Fruit fly (Drosophila melanogaster) whole organism, embryonic: ENCODE results near the gene sick.

ENCODE experiments used
- B-H2 ChIP-seq: fragments of 200-800 bp; sonication (Bioruptor generic); optimal IDR thresholded peaks from 2 replicates; lab custom pipeline; 2018; ENCODE audit warnings: missing biosample characterization, mild to moderate bottlenecking, missing genetic modification characterization
- C15 ChIP-seq: fragments of 200-800 bp; sonication (Bioruptor generic); IDR thresholded peaks from 3 replicates; pipeline ENCODE4 v1.3.6; 2022; ENCODE audit warnings: missing biosample characterization, missing genetic modification characterization
- CG10267 ChIP-seq: fragments of 200-800 bp; sonication (Bioruptor generic); optimal IDR thresholded peaks from 2 replicates; lab custom pipeline; 2018; ENCODE audit warnings: missing biosample characterization, mild to moderate bottlenecking, missing genetic modification characterization, moderate library complexity
- CG10321 ChIP-seq: fragments of 200-800 bp; sonication (Bioruptor generic); IDR thresholded peaks from 2 replicates; pipeline ENCODE4 v1.3.6; 2022; ENCODE audit warnings: missing biosample characterization, missing genetic modification characterization
- CG11085 ChIP-seq: fragments of 200-800 bp; sonication (Bioruptor generic); IDR thresholded peaks from 2 replicates; pipeline ENCODE4 v1.3.6; 2022; ENCODE audit warnings: missing biosample characterization, missing genetic modification characterization
- CG11696 ChIP-seq: fragments of 200-800 bp; sonication (Bioruptor generic); IDR thresholded peaks from 2 replicates; pipeline ENCODE4 v1.3.6; 2022; ENCODE audit warnings: missing biosample characterization, missing genetic modification characterization
- CG12071 ChIP-seq: fragments of 200-800 bp; sonication (Bioruptor generic); optimal IDR thresholded peaks from 3 replicates; lab custom pipeline; 2018; ENCODE audit warnings: missing biosample characterization, mild to moderate bottlenecking, missing genetic modification characterization
- CG12104 ChIP-seq: fragments of 200-800 bp; sonication (Bioruptor generic); optimal IDR thresholded peaks from 3 replicates; lab custom pipeline; 2016; ENCODE audit warnings: missing biosample characterization, missing genetic modification characterization
- CG12155 ChIP-seq: fragments of 200-800 bp; sonication (Bioruptor generic); optimal IDR thresholded peaks from 3 replicates; lab custom pipeline; 2016; ENCODE audit warnings: missing biosample characterization, missing genetic modification characterization
- CG1603 ChIP-seq: fragments of 200-800 bp; sonication (Bioruptor generic); optimal IDR thresholded peaks from 2 replicates; lab custom pipeline; 2019; ENCODE audit warnings: missing biosample characterization, mild to moderate bottlenecking, missing genetic modification characterization, moderate library complexity
- CG17186 ChIP-seq: fragments of 200-800 bp; sonication (Bioruptor generic); optimal IDR thresholded peaks from 3 replicates; lab custom pipeline; 2017; ENCODE audit warnings: missing biosample characterization, missing genetic modification reagents, missing genetic modification characterization
- CG17802 ChIP-seq: fragments of 200-800 bp; sonication (Bioruptor generic); optimal IDR thresholded peaks from 2 replicates; lab custom pipeline; 2018; ENCODE audit warnings: missing biosample characterization, mild to moderate bottlenecking, missing genetic modification characterization, moderate library complexity
- CG1792 ChIP-seq: fragments of 200-800 bp; sonication (Bioruptor generic); optimal IDR thresholded peaks from 2 replicates; lab custom pipeline; 2016; ENCODE audit warnings: missing biosample characterization, missing genetic modification characterization
- CG18262 ChIP-seq: fragments of 200-800 bp; optimal IDR thresholded peaks from 3 replicates; lab custom pipeline; 2019; ENCODE audit warnings: missing biosample characterization, mild to moderate bottlenecking, missing genetic modification characterization, moderate library complexity
- CG18619 ChIP-seq: fragments of 200-800 bp; sonication (Bioruptor generic); optimal IDR thresholded peaks from 3 replicates; lab custom pipeline; 2017; ENCODE audit warnings: missing biosample characterization, mild to moderate bottlenecking, missing genetic modification characterization
- CG31224 ChIP-seq: fragments of 200-800 bp; sonication (Bioruptor generic); IDR thresholded peaks from 2 replicates; pipeline ENCODE4 v1.3.6; 2022; ENCODE audit warnings: missing biosample characterization, missing genetic modification characterization
- CG32767 ChIP-seq: fragments of 200-800 bp; sonication (Bioruptor generic); IDR thresholded peaks from 2 replicates; pipeline ENCODE4 v1.3.6; 2022; ENCODE audit warnings: missing biosample characterization, missing genetic modification characterization
- CG4404 ChIP-seq: fragments of 200-800 bp; sonication (Bioruptor generic); IDR thresholded peaks from 2 replicates; pipeline ENCODE4 v1.3.6; 2022; ENCODE audit warnings: missing biosample characterization, missing genetic modification characterization
- CG6683 ChIP-seq: fragments of 200-800 bp; sonication (Bioruptor generic); optimal IDR thresholded peaks from 2 replicates; lab custom pipeline; 2017; ENCODE audit warnings: missing biosample characterization, mild to moderate bottlenecking, missing genetic modification characterization, missing genetic modification reagents
- CG7271 ChIP-seq: fragments of 200-800 bp; sonication (Bioruptor generic); optimal IDR thresholded peaks from 2 replicates; lab custom pipeline; 2018; ENCODE audit warnings: missing biosample characterization, mild to moderate bottlenecking, missing genetic modification characterization, moderate library complexity
- CG9437 ChIP-seq: fragments of 200-800 bp; sonication (Bioruptor generic); optimal IDR thresholded peaks from 2 replicates; lab custom pipeline; 2018; ENCODE audit warnings: missing biosample characterization, mild to moderate bottlenecking, missing genetic modification characterization
- CG9797 ChIP-seq: fragments of 200-800 bp; sonication (Bioruptor generic); optimal IDR thresholded peaks from 3 replicates; lab custom pipeline; 2018; ENCODE audit warnings: missing biosample characterization, mild to moderate bottlenecking, missing genetic modification characterization
- Camta ChIP-seq: fragments of 200-800 bp; sonication (Bioruptor generic); optimal IDR thresholded peaks from 2 replicates; lab custom pipeline; 2016; ENCODE audit warnings: missing biosample characterization, missing genetic modification characterization
- Chrac-16 ChIP-seq: fragments of 200-800 bp; sonication (Bioruptor generic); optimal IDR thresholded peaks from 3 replicates; lab custom pipeline; 2016; ENCODE audit warnings: missing biosample characterization, missing genetic modification characterization
- Doc3 ChIP-seq: fragments of 200-800 bp; sonication (Bioruptor generic); IDR thresholded peaks from 3 replicates; pipeline ENCODE4 v1.3.6; 2022; ENCODE audit warnings: missing biosample characterization, missing genetic modification characterization; ENCODE audit not compliant: partially characterized antibody
- Dref ChIP-seq: fragments of 200-800 bp; sonication (Bioruptor generic); IDR thresholded peaks from 2 replicates; pipeline ENCODE4 v1.3.6; 2022; ENCODE audit warnings: missing biosample characterization, missing genetic modification characterization
- Fer1 ChIP-seq: fragments of 200-800 bp; sonication (Bioruptor generic); optimal IDR thresholded peaks from 2 replicates; lab custom pipeline; 2017; ENCODE audit warnings: missing biosample characterization, mild to moderate bottlenecking, missing genetic modification characterization
- Fer3 ChIP-seq: fragments of 200-800 bp; sonication (Bioruptor generic); optimal IDR thresholded peaks from 2 replicates; lab custom pipeline; 2018; ENCODE audit warnings: missing biosample characterization, mild to moderate bottlenecking, missing genetic modification characterization, moderate library complexity
- Gsc ChIP-seq: fragments of 200-800 bp; sonication (Bioruptor generic); IDR thresholded peaks from 2 replicates; pipeline ENCODE4 v1.3.6; 2022; ENCODE audit warnings: missing biosample characterization, missing genetic modification characterization
- HLH54F ChIP-seq: fragments of 200-800 bp; sonication (Bioruptor generic); optimal IDR thresholded peaks from 3 replicates; lab custom pipeline; 2016; ENCODE audit warnings: missing biosample characterization, missing genetic modification characterization
- MBD-R2 ChIP-seq: fragments of 200-800 bp; sonication (Bioruptor generic); IDR thresholded peaks from 2 replicates; pipeline ENCODE4 v1.3.6; 2022; ENCODE audit warnings: missing biosample characterization, missing genetic modification characterization
- Meics ChIP-seq: fragments of 200-800 bp; sonication (Bioruptor generic); optimal IDR thresholded peaks from 2 replicates; lab custom pipeline; 2017; ENCODE audit warnings: missing biosample characterization, mild to moderate bottlenecking, missing genetic modification characterization
- Myb ChIP-seq: fragments of 200-800 bp; sonication (Bioruptor generic); optimal IDR thresholded peaks from 2 replicates; lab custom pipeline; 2016; ENCODE audit warnings: missing biosample characterization, missing genetic modification characterization
- NFAT ChIP-seq: fragments of 200-800 bp; sonication (Bioruptor generic); IDR thresholded peaks from 2 replicates; pipeline ENCODE4 v1.3.6; 2022; ENCODE audit warnings: missing biosample characterization, missing genetic modification characterization
- Side ChIP-seq: fragments of 200-800 bp; sonication (Bioruptor generic); optimal IDR thresholded peaks from 2 replicates; lab custom pipeline; 2016; ENCODE audit warnings: missing biosample characterization, missing genetic modification characterization
- Taf1 ChIP-seq: fragments of 200-800 bp; sonication (Bioruptor generic); IDR thresholded peaks from 2 replicates; pipeline ENCODE4 v1.3.6; 2022; ENCODE audit warnings: missing biosample characterization, missing genetic modification characterization
- Tbp ChIP-seq: fragments of >200 bp; optimal IDR thresholded peaks from 2 replicates; lab custom pipeline; 2018; ENCODE audit warnings: missing biosample characterization, missing genetic modification characterization
- gsb-n ChIP-seq: fragments of 200-800 bp; sonication (Bioruptor generic); optimal IDR thresholded peaks from 3 replicates; lab custom pipeline; 2018; ENCODE audit warnings: missing biosample characterization, mild to moderate bottlenecking, missing genetic modification characterization
- hbn ChIP-seq: fragments of 200-800 bp; sonication (Bioruptor generic); IDR thresholded peaks from 2 replicates; pipeline ENCODE4 v1.3.6; 2022; ENCODE audit warnings: missing biosample characterization, missing genetic modification characterization; ENCODE audit not compliant: partially characterized antibody
- insv ChIP-seq, 2 experiments: fragments of 200-800 bp; sonication (Bioruptor generic); optimal IDR thresholded peaks; 3 replicates each; lab custom pipeline; 2016 to 2018; ENCODE audit warnings: missing biosample characterization in 2 of 2, missing genetic modification characterization in 2 of 2
- jigr1 ChIP-seq: fragments of 200-800 bp; sonication (Bioruptor generic); IDR thresholded peaks from 3 replicates; pipeline ENCODE4 v1.3.6; 2022; ENCODE audit warnings: missing biosample characterization, missing genetic modification characterization
- lilli ChIP-seq: fragments of 200-800 bp; sonication (Bioruptor generic); optimal IDR thresholded peaks from 3 replicates; lab custom pipeline; 2016; ENCODE audit warnings: missing biosample characterization, missing genetic modification characterization
- maf-S ChIP-seq: fragments of 200-800 bp; sonication (Bioruptor generic); optimal IDR thresholded peaks from 2 replicates; lab custom pipeline; 2016; ENCODE audit warnings: missing biosample characterization, missing genetic modification characterization
- psq ChIP-seq: fragments of 200-800 bp; sonication (Bioruptor generic); optimal IDR thresholded peaks from 2 replicates; lab custom pipeline; 2017; ENCODE audit warnings: missing biosample characterization, missing genetic modification characterization
- pzg ChIP-seq: fragments of 200-800 bp; sonication (Bioruptor generic); optimal IDR thresholded peaks from 3 replicates; lab custom pipeline; 2018; ENCODE audit warnings: missing biosample characterization, mild to moderate bottlenecking, missing genetic modification characterization, moderate library complexity
- sima ChIP-seq: fragments of 200-800 bp; sonication (Bioruptor generic); optimal IDR thresholded peaks from 2 replicates; lab custom pipeline; 2016; ENCODE audit warnings: missing biosample characterization, missing genetic modification characterization
- sisA ChIP-seq: fragments of 200-800 bp; sonication (Bioruptor generic); IDR thresholded peaks from 2 replicates; pipeline ENCODE4 v1.3.6; 2022; ENCODE audit warnings: missing biosample characterization, missing genetic modification characterization
- stc ChIP-seq: fragments of 200-800 bp; sonication (Bioruptor generic); IDR thresholded peaks from 2 replicates; pipeline ENCODE4 v1.3.6; 2022; ENCODE audit warnings: missing biosample characterization, missing genetic modification characterization
- wor ChIP-seq: fragments of 200-800 bp; sonication (Bioruptor generic); IDR thresholded peaks from 2 replicates; pipeline ENCODE4 v1.3.6; 2022; ENCODE audit warnings: missing biosample characterization, missing genetic modification characterization
- zfh1 ChIP-seq: fragments of 200-800 bp; sonication (Bioruptor generic); IDR thresholded peaks from 3 replicates; pipeline ENCODE4 v1.3.6; 2022; ENCODE audit warnings: missing biosample characterization, missing genetic modification characterization

sick gene

dm6 chr2L:19795320-19796110 is 650 bp upstream of the sick start (continued):
- TF ChIP-seq CG11085 (GFP tag; lab: Robert Waterston, UW) (no peak), Gsc (GFP tag; lab: Robert Waterston, UW) (no peak), CG11696 (GFP tag; lab: Robert Waterston, UW) (no peak), NFAT (GFP tag; lab: Robert Waterston, UW) (peak; percentile 66), lilli (GFP tag; lab: Kevin White, UChicago) (peak; percentile 65), CG17186 (GFP tag; lab: Kevin White, UChicago) (peak; percentile 53), CG10267 (peak; percentile 70), pzg (GFP tag; lab: Kevin White, UChicago) (peak; percentile 73), HLH54F (GFP tag; lab: Kevin White, UChicago) (peak; percentile 50), sima (GFP tag; lab: Kevin White, UChicago) (no peak), B-H2 (GFP tag; lab: Kevin White, UChicago) (peak; percentile 31), CG31224 (GFP tag; lab: Robert Waterston, UW) (no peak), CG1603 (tag; lab: Kevin White, UChicago) (peak; percentile 78), stc (no peak), wor (GFP tag; lab: Robert Waterston, UW) (no peak), Meics (GFP tag; lab: Kevin White, UChicago) (peak; percentile 59), jigr1 (GFP tag; lab: Robert Waterston, UW) (no peak), Fer1 (GFP tag; lab: Kevin White, UChicago) (no peak), gsb-n (tag; lab: Kevin White, UChicago) (peak; percentile 65), CG9797 (GFP tag; lab: Kevin White, UChicago) (peak; percentile 86), CG12104 (GFP tag; lab: Kevin White, UChicago) (no peak), Dref (peak; percentile 33; the same call in 1 of the 2 replicates), CG1792 (GFP tag; lab: Kevin White, UChicago) (peak; percentile 16), CG6683 (GFP tag; lab: Kevin White, UChicago) (no peak), Tbp (no peak), CG18619 (GFP tag; lab: Kevin White, UChicago) (peak; percentile 47), sisA (GFP tag; lab: Robert Waterston, UW) (0 out of 2 replicates have a peak, but pooled peaks have one; percentile 11), Side (GFP tag; lab: Kevin White, UChicago) (peak; percentile 36), Taf1 (GFP tag; lab: Robert Waterston, UW) (no peak), CG18262 (peak; percentile 46), Myb (GFP tag; lab: Kevin White, UChicago) (peak; percentile 55), hbn (GFP tag; lab: Robert Waterston, UW) (peak; percentile 59; the same call in 1 of the 2 replicates), zfh1 (GFP tag; lab: Robert Waterston, UW) (peak; percentile 11; the same call in 2 of the 3 replicates), insv (GFP tag; optimal IDR thresholded peaks at IDR 0.05; lab: Kevin White, UChicago) (peak in 1 of 2 experiments; percentile 36), CG17802 (tag; lab: Kevin White, UChicago) (no peak), MBD-R2 (GFP tag; lab: Robert Waterston, UW) (peak; percentile 92), Fer3 (peak; percentile 3), Doc3 (peak; percentile 71), CG4404 (GFP tag; lab: Robert Waterston, UW) (0 out of 2 replicates have a peak, but pooled peaks have one; percentile 17), CG12071 (GFP tag; lab: Kevin White, UChicago) (no peak), CG10321 (no peak), Camta (GFP tag; lab: Kevin White, UChicago) (peak; percentile 17), Chrac-16 (GFP tag; lab: Kevin White, UChicago) (peak; percentile 55), CG7271 (tag; lab: Kevin White, UChicago) (no peak), CG32767 (no peak), CG12155 (peak; percentile 33), maf-S (peak; percentile 36), C15 (GFP tag; lab: Robert Waterston, UW) (no peak), psq (GFP tag; lab: Kevin White, UChicago) (no peak), CG9437 (GFP tag; lab: Kevin White, UChicago) (peak; percentile 40)
